Worm (Caenorhabditis elegans) whole organism, L1 larva: ENCODE data around the gene trpa-1.
A peak's percentile ranks its signal among the peaks of the same experiment; 100 is the strongest.

Experiments
- C04F5.9 ChIP-seq: sonication (generic microtip); optimal IDR thresholded peaks from 2 replicates; lab custom pipeline; 2016; ENCODE audit warnings: missing genetic modification characterization, missing compliant biosample characterization
- F16B12.6 ChIP-seq: fragments of 150-350 bp; optimal IDR thresholded peaks from 2 replicates; lab custom pipeline; 2014; ENCODE audit warnings: missing biosample characterization, missing genetic modification characterization
- Y116A8C.19 ChIP-seq: sonication (generic microtip); optimal IDR thresholded peaks from 2 replicates; lab custom pipeline; 2016; ENCODE audit warnings: missing compliant biosample characterization, missing genetic modification characterization, borderline replicate concordance
- aha-1 ChIP-seq: fragments of 150-350 bp; optimal IDR thresholded peaks from 2 replicates; lab custom pipeline; 2014; ENCODE audit warnings: missing biosample characterization, missing genetic modification characterization
- blmp-1 ChIP-seq: fragments of 150-350 bp; optimal IDR thresholded peaks from 2 replicates; lab custom pipeline; 2014; ENCODE audit warnings: missing biosample characterization, missing genetic modification characterization
- ceh-90 ChIP-seq: sonication (generic microtip); optimal IDR thresholded peaks from 2 replicates; lab custom pipeline; 2016; ENCODE audit warnings: missing genetic modification characterization, missing compliant biosample characterization
- ces-1 ChIP-seq: fragments of 150-350 bp; optimal IDR thresholded peaks from 2 replicates; lab custom pipeline; 2014; ENCODE audit warnings: missing biosample characterization, missing genetic modification reagents, missing genetic modification characterization
- dpl-1 ChIP-seq, 3 experiments: fragments of 150-350 bp in 2 of 3; sonication (generic microtip) in 1 of 3; optimal IDR thresholded peaks; 2 replicates each; lab custom pipeline; 2014 to 2017; ENCODE audit warnings: missing biosample characterization in 3 of 3, missing genetic modification characterization in 3 of 3, missing genetic modification reagents in 3 of 3
- dsc-1 ChIP-seq: sonication (generic microtip); optimal IDR thresholded peaks from 2 replicates; lab custom pipeline; 2016; ENCODE audit warnings: mild to moderate bottlenecking, missing genetic modification characterization, missing compliant biosample characterization
- egl-27 ChIP-seq, 2 experiments: fragments of 150-350 bp in 1 of 2; sonication (generic microtip); optimal IDR thresholded peaks; 3 replicates each; lab custom pipeline; 2017 to 2018; ENCODE audit warnings: missing biosample characterization in 2 of 2, missing genetic modification characterization in 2 of 2, missing genetic modification reagents in 2 of 2
- elt-3 ChIP-seq, 6 experiments: fragments of 150-350 bp in 1 of 6; sonication (generic microtip); optimal IDR thresholded peaks; 2 replicates each; lab custom pipeline; 2017 to 2018; ENCODE audit warnings: missing biosample characterization in 6 of 6, missing genetic modification characterization in 6 of 6, inconsistent platforms in 1 of 6
- fkh-8 ChIP-seq: sonication (generic microtip); optimal IDR thresholded peaks from 2 replicates; lab custom pipeline; 2016; ENCODE audit warnings: mild to moderate bottlenecking, missing genetic modification characterization, missing compliant biosample characterization
- grh-1 ChIP-seq: fragments of 200-800 bp; sonication (Bioruptor generic); IDR thresholded peaks from 2 replicates; pipeline ENCODE4 v1.3.6; 2022; ENCODE audit warnings: missing genetic modification reagents, missing genetic modification characterization, missing compliant biosample characterization
- hlh-17 ChIP-seq: fragments of 200-800 bp; sonication (Bioruptor generic); optimal IDR thresholded peaks from 2 replicates; lab custom pipeline; 2018; ENCODE audit warnings: missing genetic modification characterization, mild to moderate bottlenecking, missing compliant biosample characterization, moderate library complexity, borderline replicate concordance
- hpl-2 ChIP-seq: fragments of 150-350 bp; optimal IDR thresholded peaks from 2 replicates; lab custom pipeline; 2014; ENCODE audit warnings: missing biosample characterization, missing genetic modification reagents, missing genetic modification characterization
- irx-1 ChIP-seq: sonication (generic microtip); optimal IDR thresholded peaks from 2 replicates; lab custom pipeline; 2016; ENCODE audit warnings: missing genetic modification characterization, missing compliant biosample characterization
- isw-1 ChIP-seq: fragments of 200-800 bp; sonication (Bioruptor generic); IDR thresholded peaks from 2 replicates; pipeline ENCODE4 v1.3.6; 2022; ENCODE audit warnings: missing genetic modification characterization, missing compliant biosample characterization
- jun-1 ChIP-seq: fragments of 150-350 bp; optimal IDR thresholded peaks from 2 replicates; lab custom pipeline; 2014; ENCODE audit warnings: missing biosample characterization, missing genetic modification reagents, missing genetic modification characterization
- lin-14 ChIP-seq: fragments of 200-800 bp; sonication (Bioruptor generic); optimal IDR thresholded peaks from 2 replicates; lab custom pipeline; 2018; ENCODE audit warnings: mild to moderate bottlenecking, missing genetic modification characterization, moderate library complexity, missing compliant biosample characterization
- lin-35 ChIP-seq, 2 experiments: fragments of 150-350 bp; optimal IDR thresholded peaks; 2 replicates each; lab custom pipeline; 2014; ENCODE audit warnings: missing biosample characterization in 2 of 2, missing genetic modification characterization in 2 of 2, missing genetic modification reagents in 2 of 2
- lin-39 ChIP-seq: fragments of 150-350 bp; optimal IDR thresholded peaks from 2 replicates; lab custom pipeline; 2014; ENCODE audit warnings: missing biosample characterization, missing genetic modification reagents, missing genetic modification characterization
- lir-3 ChIP-seq: sonication (generic microtip); optimal IDR thresholded peaks from 2 replicates; lab custom pipeline; 2016; ENCODE audit warnings: mild to moderate bottlenecking, missing genetic modification characterization, moderate library complexity, missing compliant biosample characterization; ENCODE audit not compliant: poor library complexity
- lsy-2 ChIP-seq, 2 experiments: fragments of 150-350 bp; optimal IDR thresholded peaks; 2 replicates each; lab custom pipeline; 2014; ENCODE audit warnings: missing biosample characterization in 2 of 2, missing genetic modification characterization in 2 of 2
- mab-9 ChIP-seq: fragments of 200-800 bp; sonication (Bioruptor generic); IDR thresholded peaks from 2 replicates; pipeline ENCODE4 v1.3.6; 2022; ENCODE audit warnings: missing genetic modification reagents, missing genetic modification characterization, missing compliant biosample characterization
- mdl-1 ChIP-seq, 2 experiments: fragments of 150-350 bp; optimal IDR thresholded peaks; 2 replicates each; lab custom pipeline; 2014 to 2017; ENCODE audit warnings: missing biosample characterization in 2 of 2, missing genetic modification characterization in 2 of 2, inconsistent platforms in 1 of 2
- mef-2 ChIP-seq: fragments of 150-350 bp; optimal IDR thresholded peaks from 2 replicates; lab custom pipeline; 2014; ENCODE audit warnings: missing biosample characterization, missing genetic modification characterization
- mep-1 ChIP-seq: fragments of 150-350 bp; optimal IDR thresholded peaks from 2 replicates; lab custom pipeline; 2014; ENCODE audit warnings: missing biosample characterization, missing genetic modification characterization
- nhr-11 ChIP-seq: fragments of 150-350 bp; optimal IDR thresholded peaks from 2 replicates; lab custom pipeline; 2014; ENCODE audit warnings: missing biosample characterization, missing genetic modification characterization
- nhr-12 ChIP-seq: sonication (generic microtip); optimal IDR thresholded peaks from 2 replicates; lab custom pipeline; 2017; ENCODE audit warnings: missing biosample characterization, missing genetic modification characterization
- nhr-20 ChIP-seq: sonication (generic microtip); optimal IDR thresholded peaks from 2 replicates; lab custom pipeline; 2016; ENCODE audit warnings: mild to moderate bottlenecking, missing genetic modification characterization, missing compliant biosample characterization
- nhr-28 ChIP-seq: fragments of 150-350 bp; optimal IDR thresholded peaks from 2 replicates; lab custom pipeline; 2014; ENCODE audit warnings: missing biosample characterization, missing genetic modification characterization
- nhr-71 ChIP-seq: sonication (generic microtip); optimal IDR thresholded peaks from 2 replicates; lab custom pipeline; 2016; ENCODE audit warnings: mild to moderate bottlenecking, missing genetic modification characterization, moderate library complexity, missing compliant biosample characterization
- nhr-76 ChIP-seq: sonication (generic microtip); optimal IDR thresholded peaks from 2 replicates; lab custom pipeline; 2017; ENCODE audit warnings: missing biosample characterization, missing genetic modification characterization
- nhr-77 ChIP-seq: fragments of 150-350 bp; optimal IDR thresholded peaks from 2 replicates; lab custom pipeline; 2014; ENCODE audit warnings: missing biosample characterization, missing genetic modification characterization
- nhr-84 ChIP-seq: sonication (generic microtip); optimal IDR thresholded peaks from 2 replicates; lab custom pipeline; 2017; ENCODE audit warnings: missing biosample characterization, missing genetic modification characterization
- nhr-90 ChIP-seq: sonication (generic microtip); optimal IDR thresholded peaks from 2 replicates; lab custom pipeline; 2016; ENCODE audit warnings: mild to moderate bottlenecking, missing genetic modification characterization, missing compliant biosample characterization; ENCODE audit not compliant: poor library complexity
- pag-3 ChIP-seq: sonication (generic microtip); optimal IDR thresholded peaks from 2 replicates; lab custom pipeline; 2017; ENCODE audit warnings: missing genetic modification characterization, mild to moderate bottlenecking, missing compliant biosample characterization, antibody characterized with exemption, borderline replicate concordance; ENCODE audit not compliant: insufficient read depth
- pax-3 ChIP-seq: fragments of 200-800 bp; sonication (Bioruptor generic); optimal IDR thresholded peaks from 2 replicates; lab custom pipeline; 2018; ENCODE audit warnings: mild to moderate bottlenecking, missing genetic modification characterization, moderate library complexity, missing compliant biosample characterization
- pqm-1 ChIP-seq: sonication (generic microtip); optimal IDR thresholded peaks from 3 replicates; lab custom pipeline; 2017; ENCODE audit warnings: missing biosample characterization, missing genetic modification characterization
- skn-1 ChIP-seq: fragments of 150-350 bp; optimal IDR thresholded peaks from 2 replicates; lab custom pipeline; 2014; ENCODE audit warnings: missing biosample characterization, missing genetic modification characterization
- snpc-4 ChIP-seq: fragments of 150-350 bp; optimal IDR thresholded peaks from 2 replicates; lab custom pipeline; 2014; ENCODE audit warnings: missing biosample characterization, missing genetic modification characterization
- snu-23 ChIP-seq: sonication (generic microtip); optimal IDR thresholded peaks from 2 replicates; lab custom pipeline; 2016; ENCODE audit warnings: missing genetic modification characterization, missing compliant biosample characterization
- sptf-1 ChIP-seq: fragments of 150-350 bp; optimal IDR thresholded peaks from 2 replicates; lab custom pipeline; 2014; ENCODE audit warnings: missing biosample characterization, missing genetic modification characterization
- swsn-7 ChIP-seq: sonication (generic microtip); optimal IDR thresholded peaks from 2 replicates; lab custom pipeline; 2016; ENCODE audit warnings: missing genetic modification characterization, missing compliant biosample characterization
- unc-30 ChIP-seq: sonication (generic microtip); optimal IDR thresholded peaks from 2 replicates; lab custom pipeline; 2017; ENCODE audit warnings: missing biosample characterization, missing genetic modification characterization
- unc-86 ChIP-seq: sonication (generic microtip); optimal IDR thresholded peaks from 2 replicates; lab custom pipeline; 2016; ENCODE audit warnings: missing genetic modification characterization, missing compliant biosample characterization
- xbp-1 ChIP-seq: sonication (generic microtip); optimal IDR thresholded peaks from 2 replicates; lab custom pipeline; 2016; ENCODE audit warnings: missing genetic modification characterization, missing compliant biosample characterization
- zag-1 ChIP-seq: fragments of 150-350 bp; optimal IDR thresholded peaks from 2 replicates; lab custom pipeline; 2014; ENCODE audit warnings: missing biosample characterization, missing genetic modification characterization
- zip-4 ChIP-seq: fragments of 200-800 bp; sonication (Bioruptor generic); optimal IDR thresholded peaks from 2 replicates; lab custom pipeline; 2018; ENCODE audit warnings: mild to moderate bottlenecking, missing genetic modification characterization, moderate library complexity, missing compliant biosample characterization
- ztf-4 ChIP-seq: fragments of 150-350 bp; optimal IDR thresholded peaks from 2 replicates; lab custom pipeline; 2014; ENCODE audit warnings: missing biosample characterization, missing genetic modification characterization

Gene trpa-1

ce11 chrIV:11851882-11852281 lies 12.4 kb upstream of the trpa-1 start, which contains the start of gene F38H4.5:
Gene F38H4.5, plus strand, starts transcription at chrIV:11852182.
- no peak for TF ChIP-seq Y116A8C.19 (tag; lab: Kevin White, UChicago)
- no peak for TF ChIP-seq C04F5.9 (tag; lab: Kevin White, UChicago)
- TF ChIP-seq nhr-76 (tag; lab: Kevin White, UChicago) = no peak
- no peak for TF ChIP-seq unc-30
- no peak for TF ChIP-seq sptf-1
- no peak for TF ChIP-seq nhr-71 (tag; lab: Kevin White, UChicago)
- no peak for TF ChIP-seq pqm-1 (tag; lab: Kevin White, UChicago)
- TF ChIP-seq jun-1 (tag; lab: Kevin White, UChicago) = no peak
- TF ChIP-seq snpc-4 = no peak
- TF ChIP-seq nhr-90 = no peak
- TF ChIP-seq ceh-90 (tag; lab: Kevin White, UChicago) = no peak
- no peak for TF ChIP-seq aha-1

- TF ChIP-seq isw-1 (GFP tag; lab: Robert Waterston, UW) (no peak), mdl-1 (tag; optimal IDR thresholded peaks at IDR 0.05; lab: Kevin White, UChicago) (no peak), skn-1 (tag; lab: Kevin White, UChicago) (no peak), irx-1 (tag; lab: Kevin White, UChicago) (peak; percentile 19), lin-39 (tag; lab: Kevin White, UChicago) (no peak), nhr-76 (tag; lab: Kevin White, UChicago) (no peak), dsc-1 (tag; lab: Kevin White, UChicago) (peak; percentile 35), F16B12.6 (tag; lab: Kevin White, UChicago) (peak; percentile 13), aha-1 (no peak), blmp-1 (tag; lab: Kevin White, UChicago) (no peak), C04F5.9 (tag; lab: Kevin White, UChicago) (no peak), lin-14 (peak; percentile 81), zag-1 (tag; lab: Kevin White, UChicago) (no peak), lsy-2 (tag; optimal IDR thresholded peaks at IDR 0.05; lab: Kevin White, UChicago) (peak in 1 of 2 experiments; percentile 70), hpl-2 (no peak), unc-86 (no peak), hlh-17 (no peak), mep-1 (tag; lab: Kevin White, UChicago) (no peak), unc-30 (no peak), sptf-1 (no peak), pqm-1 (tag; lab: Kevin White, UChicago) (no peak), fkh-8 (tag; lab: Kevin White, UChicago) (no peak), ztf-4 (tag; lab: Kevin White, UChicago) (no peak), dpl-1 (GFP tag; optimal IDR thresholded peaks at IDR 0.05; lab: Kevin White, UChicago) (peak; percentile 17 to 69 (median 49)), lir-3 (no peak), zip-4 (GFP tag; lab: Kevin White, UChicago) (no peak), ceh-90 (tag; lab: Kevin White, UChicago) (no peak), ces-1 (GFP tag; lab: Kevin White, UChicago) (no peak), xbp-1 (tag; lab: Kevin White, UChicago) (peak; percentile 43), pag-3 (no peak), pax-3 (tag; lab: Kevin White, UChicago) (no peak), nhr-71 (tag; lab: Kevin White, UChicago) (peak; percentile 67), Y116A8C.19 (tag; lab: Kevin White, UChicago) (no peak), mab-9 (GFP tag; lab: Robert Waterston, UW) (no peak), grh-1 (GFP tag; lab: Robert Waterston, UW) (no peak), swsn-7 (tag; lab: Kevin White, UChicago) (peak; percentile 35), nhr-77 (tag; lab: Kevin White, UChicago) (peak; percentile 31), elt-3 (tag; optimal IDR thresholded peaks at IDR 0.05; lab: Kevin White, UChicago) (no peak), snu-23 (GFP tag; lab: Kevin White, UChicago) (no peak), nhr-11 (tag; lab: Kevin White, UChicago) (no peak), mef-2 (tag; lab: Kevin White, UChicago) (no peak), nhr-84 (tag; lab: Kevin White, UChicago) (no peak), nhr-28 (tag; lab: Kevin White, UChicago) (no peak), egl-27 (tag; optimal IDR thresholded peaks at IDR 0.05; lab: Kevin White, UChicago) (no peak), lin-35 (GFP tag; optimal IDR thresholded peaks at IDR 0.05; lab: Kevin White, UChicago) (peak; percentile 53 to 77), nhr-12 (tag; lab: Kevin White, UChicago) (no peak), nhr-20 (tag; lab: Kevin White, UChicago) (peak; percentile 46)
These were observed 9.5 kb upstream of the trpa-1 start, which contains the start of gene tag-30 for ce11 chrIV:11854777-11855176. Gene tag-30, minus strand, starts transcription at chrIV:11855159.
